Worm (Caenorhabditis elegans) whole organism, young adult: ENCODE measurements around the gene mtpn-1.

Source experiments
- B0261.1 ChIP-seq: sonication (generic microtip); optimal IDR thresholded peaks from 2 replicates; lab custom pipeline; 2016; ENCODE audit warnings: mild to moderate bottlenecking, missing genetic modification characterization, moderate library complexity, missing compliant biosample characterization
- B0336.3 ChIP-seq: fragments of 200-800 bp; sonication (Bioruptor generic); IDR thresholded peaks from 2 replicates; pipeline ENCODE4 v1.3.6; 2022; ENCODE audit warnings: missing genetic modification characterization, missing compliant biosample characterization
- C06A6.2 ChIP-seq: fragments of 200-800 bp; sonication (Bioruptor generic); conservative IDR thresholded peaks from 2 replicates; pipeline ENCODE4 v1.3.6; 2022; ENCODE audit warnings: missing genetic modification characterization, missing compliant biosample characterization
- F22D6.2 ChIP-seq: sonication (generic microtip); optimal IDR thresholded peaks from 2 replicates; lab custom pipeline; 2016; ENCODE audit warnings: mild to moderate bottlenecking, missing genetic modification characterization, missing compliant biosample characterization
- F33H1.4 ChIP-seq: fragments of 200-800 bp; sonication (Bioruptor generic); IDR thresholded peaks from 2 replicates; pipeline ENCODE4 v1.3.6; 2022; ENCODE audit warnings: missing genetic modification reagents, missing genetic modification characterization, missing compliant biosample characterization
- F37B4.10 ChIP-seq: fragments of 200-800 bp; sonication (Bioruptor generic); IDR thresholded peaks from 2 replicates; pipeline ENCODE4 v1.3.6; 2022; ENCODE audit warnings: missing genetic modification characterization, missing compliant biosample characterization
- F39B2.1 ChIP-seq: fragments of 200-800 bp; sonication (Bioruptor generic); IDR thresholded peaks from 2 replicates; pipeline ENCODE4 v1.3.6; 2022; ENCODE audit warnings: missing genetic modification reagents, missing genetic modification characterization, missing compliant biosample characterization
- F55B11.4 ChIP-seq: sonication (generic microtip); optimal IDR thresholded peaks from 2 replicates; lab custom pipeline; 2016; ENCODE audit warnings: missing compliant biosample characterization, missing genetic modification characterization, borderline replicate concordance; ENCODE audit not compliant: insufficient read depth
- K11D2.4 ChIP-seq: fragments of 200-800 bp; sonication (Bioruptor generic); IDR thresholded peaks from 2 replicates; pipeline ENCODE4 v1.3.6; 2022; ENCODE audit warnings: missing genetic modification reagents, missing genetic modification characterization, missing compliant biosample characterization
- K12H6.12 ChIP-seq: fragments of 200-800 bp; sonication (Bioruptor generic); optimal IDR thresholded peaks from 2 replicates; lab custom pipeline; 2018; ENCODE audit warnings: mild to moderate bottlenecking, missing genetic modification characterization, missing compliant biosample characterization
- T07F8.4 ChIP-seq: sonication (generic microtip); optimal IDR thresholded peaks from 2 replicates; lab custom pipeline; 2016; ENCODE audit warnings: mild to moderate bottlenecking, missing genetic modification characterization, moderate library complexity, missing compliant biosample characterization
- ZK185.1 ChIP-seq: sonication (generic microtip); optimal IDR thresholded peaks from 2 replicates; lab custom pipeline; 2016; ENCODE audit warnings: mild to moderate bottlenecking, missing genetic modification characterization, missing compliant biosample characterization; ENCODE audit not compliant: poor library complexity, severe bottlenecking
- attf-5 ChIP-seq: fragments of 200-800 bp; sonication (Bioruptor generic); optimal IDR thresholded peaks from 2 replicates; lab custom pipeline; 2018; ENCODE audit warnings: mild to moderate bottlenecking, missing genetic modification characterization, missing compliant biosample characterization
- ceh-40 ChIP-seq: fragments of 200-800 bp; sonication (Bioruptor generic); IDR thresholded peaks from 2 replicates; pipeline ENCODE4 v1.3.6; 2022; ENCODE audit warnings: missing genetic modification characterization, missing compliant biosample characterization
- ceh-79 ChIP-seq: sonication (generic microtip); optimal IDR thresholded peaks from 2 replicates; lab custom pipeline; 2017; ENCODE audit warnings: mild to moderate bottlenecking, missing genetic modification characterization, missing compliant biosample characterization
- ceh-91 ChIP-seq: fragments of 200-800 bp; sonication (Bioruptor generic); IDR thresholded peaks from 2 replicates; pipeline ENCODE4 v1.3.6; 2022; ENCODE audit warnings: missing genetic modification reagents, missing genetic modification characterization, missing compliant biosample characterization
- dox-1 ChIP-seq: fragments of 200-800 bp; sonication (Bioruptor generic); IDR thresholded peaks from 2 replicates; pipeline ENCODE4 v1.3.6; 2022; ENCODE audit warnings: missing genetic modification reagents, missing genetic modification characterization, missing compliant biosample characterization
- dpff-1 ChIP-seq: sonication (generic microtip); optimal IDR thresholded peaks from 2 replicates; lab custom pipeline; 2017; ENCODE audit warnings: mild to moderate bottlenecking, missing genetic modification characterization, missing compliant biosample characterization
- efl-1 ChIP-seq: fragments of 150-350 bp; optimal IDR thresholded peaks from 2 replicates; lab custom pipeline; 2014; ENCODE audit warnings: missing biosample characterization, missing genetic modification reagents, missing genetic modification characterization
- egl-44 ChIP-seq: fragments of 200-800 bp; sonication (Bioruptor generic); IDR thresholded peaks from 2 replicates; pipeline ENCODE4 v1.3.6; 2022; ENCODE audit warnings: missing genetic modification reagents, missing genetic modification characterization, missing compliant biosample characterization
- gei-17 ChIP-seq: fragments of 200-800 bp; sonication (Bioruptor generic); optimal IDR thresholded peaks from 2 replicates; lab custom pipeline; 2018; ENCODE audit warnings: mild to moderate bottlenecking, missing genetic modification characterization, missing compliant biosample characterization
- him-1 ChIP-seq: sonication (generic microtip); optimal IDR thresholded peaks from 2 replicates; lab custom pipeline; 2016; ENCODE audit warnings: missing genotype, missing genetic modification reagents, missing genetic modification characterization, missing compliant biosample characterization
- hlh-12 ChIP-seq: sonication (generic microtip); optimal IDR thresholded peaks from 2 replicates; lab custom pipeline; 2016; ENCODE audit warnings: missing genetic modification characterization, missing compliant biosample characterization
- hlh-26 ChIP-seq: fragments of 200-800 bp; sonication (Bioruptor generic); conservative IDR thresholded peaks from 2 replicates; pipeline ENCODE4 v1.3.6; 2022; ENCODE audit warnings: missing genetic modification reagents, missing genetic modification characterization, missing compliant biosample characterization
- hmg-1.2 ChIP-seq: fragments of 200-800 bp; sonication (Bioruptor generic); IDR thresholded peaks from 2 replicates; pipeline ENCODE4 v1.3.6; 2022; ENCODE audit warnings: missing genetic modification reagents, missing genetic modification characterization, missing compliant biosample characterization
- hmg-20 ChIP-seq: fragments of 200-800 bp; sonication (Bioruptor generic); IDR thresholded peaks from 2 replicates; pipeline ENCODE4 v1.3.6; 2022; ENCODE audit warnings: missing genetic modification reagents, missing genetic modification characterization, missing compliant biosample characterization
- lin-26 ChIP-seq: fragments of 200-800 bp; sonication (Bioruptor generic); IDR thresholded peaks from 2 replicates; pipeline ENCODE4 v1.3.6; 2022; ENCODE audit warnings: missing genetic modification reagents, missing genetic modification characterization, missing compliant biosample characterization
- lin-40 ChIP-seq: sonication (generic microtip); optimal IDR thresholded peaks from 2 replicates; lab custom pipeline; 2016; ENCODE audit warnings: missing genetic modification characterization, mild to moderate bottlenecking, missing compliant biosample characterization, missing genotype, missing genetic modification reagents
- lin-54 ChIP-seq: fragments of 200-800 bp; sonication (Bioruptor generic); optimal IDR thresholded peaks from 2 replicates; lab custom pipeline; 2018; ENCODE audit warnings: mild to moderate bottlenecking, missing genetic modification characterization, missing compliant biosample characterization
- madf-6 ChIP-seq: fragments of 200-800 bp; sonication (Bioruptor generic); IDR thresholded peaks from 2 replicates; pipeline ENCODE4 v1.3.6; 2022; ENCODE audit warnings: missing genetic modification reagents, missing genetic modification characterization, missing compliant biosample characterization
- mes-4 ChIP-seq: sonication (generic microtip); optimal IDR thresholded peaks from 2 replicates; lab custom pipeline; 2016; ENCODE audit warnings: missing genotype, missing genetic modification characterization, missing compliant biosample characterization
- nfya-1 ChIP-seq: sonication (generic microtip); optimal IDR thresholded peaks from 2 replicates; lab custom pipeline; 2017; ENCODE audit warnings: antibody characterized with exemption, missing compliant biosample characterization, missing genetic modification characterization, borderline replicate concordance; ENCODE audit not compliant: insufficient read depth
- nfyb-1 ChIP-seq: fragments of 200-800 bp; sonication (Bioruptor generic); IDR thresholded peaks from 2 replicates; pipeline ENCODE4 v1.3.6; 2022; ENCODE audit warnings: missing genetic modification reagents, missing genetic modification characterization, missing compliant biosample characterization
- nhr-80 ChIP-seq: sonication (generic microtip); optimal IDR thresholded peaks from 2 replicates; lab custom pipeline; 2016; ENCODE audit warnings: missing genetic modification characterization, missing compliant biosample characterization
- sea-2 ChIP-seq: fragments of 200-800 bp; sonication (Bioruptor generic); IDR thresholded peaks from 2 replicates; pipeline ENCODE4 v1.3.6; 2022; ENCODE audit warnings: missing genetic modification characterization, missing compliant biosample characterization
- snpc-1.1 ChIP-seq: sonication (generic microtip); optimal IDR thresholded peaks from 2 replicates; lab custom pipeline; 2017; ENCODE audit warnings: missing genetic modification characterization, mild to moderate bottlenecking, missing compliant biosample characterization, antibody characterized with exemption, moderate library complexity, missing genotype, missing genetic modification reagents; ENCODE audit not compliant: insufficient read depth
- snpc-3.4 ChIP-seq: sonication (generic microtip); optimal IDR thresholded peaks from 2 replicates; lab custom pipeline; 2017; ENCODE audit warnings: missing genetic modification characterization, mild to moderate bottlenecking, missing compliant biosample characterization, antibody characterized with exemption, moderate library complexity, missing genotype, missing genetic modification reagents
- snpc-4 ChIP-seq, 5 experiments: fragments of 150-350 bp in 1 of 5; sonication (generic microtip) in 4 of 5; optimal IDR thresholded peaks; 2 replicates each; lab custom pipeline; 2014 to 2018; ENCODE audit warnings: missing genetic modification characterization in 5 of 5, missing biosample characterization in 3 of 5, antibody characterized with exemption in 2 of 5, mild to moderate bottlenecking in 2 of 5, missing compliant biosample characterization in 2 of 5, missing genotype in 2 of 5, moderate library complexity in 2 of 5, missing genetic modification reagents in 1 of 5
- somi-1 ChIP-seq: fragments of 200-800 bp; sonication (Bioruptor generic); optimal IDR thresholded peaks from 2 replicates; lab custom pipeline; 2018; ENCODE audit warnings: mild to moderate bottlenecking, missing genetic modification characterization, missing compliant biosample characterization
- zfh-2 ChIP-seq: fragments of 200-800 bp; sonication (Bioruptor generic); conservative IDR thresholded peaks from 2 replicates; pipeline ENCODE4 v1.3.6; 2022; ENCODE audit warnings: missing genetic modification reagents, missing genetic modification characterization, missing compliant biosample characterization
- ztf-6 ChIP-seq: fragments of 200-800 bp; sonication (Bioruptor generic); IDR thresholded peaks from 2 replicates; pipeline ENCODE4 v1.3.6; 2022; ENCODE audit warnings: missing genetic modification reagents, missing genetic modification characterization, missing compliant biosample characterization

Gene mtpn-1

DNA sequence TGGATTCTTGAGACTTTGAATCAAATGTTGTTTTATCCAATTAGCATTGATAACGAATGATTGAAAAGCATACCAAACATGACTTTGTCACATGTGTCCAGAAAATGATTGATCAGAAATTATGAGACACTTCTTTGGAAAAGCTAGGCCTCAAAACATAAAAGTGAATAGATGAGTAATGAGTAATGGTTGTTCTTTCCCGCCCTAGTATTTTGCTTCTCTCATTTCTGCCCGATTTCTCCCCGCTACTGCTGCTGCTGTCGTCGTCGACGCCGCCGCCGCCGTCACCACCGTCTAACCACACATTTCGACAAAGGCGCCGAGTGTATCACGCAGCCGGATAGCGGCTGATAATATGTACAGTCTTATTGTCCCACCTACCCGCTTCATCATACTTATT, 21.8 kb upstream of the mtpn-1 start, which contains the start of gene F47G3.1:
Gene F47G3.1, plus strand, starts transcription at position 301 of the 400 bp plus-strand sequence.
- TF ChIP-seq zfh-2 (peak; percentile 45; the same call in 1 of the 2 replicates), ceh-79 (tag; lab: Kevin White, UChicago) (no peak)

DNA sequence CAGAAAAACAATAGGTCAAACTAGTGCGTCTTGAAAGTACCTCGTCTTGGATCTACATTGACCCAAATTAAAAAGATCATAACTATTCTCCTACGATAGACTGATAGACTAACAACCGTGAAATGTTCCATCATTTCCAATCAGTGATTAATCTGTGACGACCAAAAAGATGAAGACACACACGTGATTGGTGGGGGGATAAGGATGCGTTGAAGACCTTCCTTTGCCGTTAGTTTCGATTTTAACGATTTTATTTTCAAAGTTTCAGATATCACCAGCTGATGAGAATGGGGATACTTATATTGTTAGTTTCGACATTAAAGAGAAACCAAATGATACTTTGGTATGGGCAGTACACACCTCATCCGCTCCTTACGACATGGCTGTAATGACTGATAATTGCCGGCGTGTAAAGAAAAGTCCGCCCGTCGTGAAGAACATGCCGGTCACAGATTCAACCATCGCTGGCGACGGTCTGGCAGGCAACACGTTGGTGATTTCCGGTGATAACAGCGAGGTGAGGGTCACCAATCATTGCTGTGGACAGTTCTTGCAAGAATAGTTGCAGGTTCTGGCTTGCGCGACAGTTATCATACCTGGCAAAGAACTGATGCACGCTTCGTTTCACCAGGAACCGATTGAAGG, 20.2 kb upstream of the mtpn-1 start:
- 0 out of 2 replicates have a peak, but pooled peaks have one; percentile 15 for TF ChIP-seq nfyb-1
- no peak for TF ChIP-seq him-1
- TF ChIP-seq F55B11.4 (tag; lab: Kevin White, UChicago), result no peak
- TF ChIP-seq snpc-3.4 (tag; lab: Kevin White, UChicago), result no peak

DNA sequence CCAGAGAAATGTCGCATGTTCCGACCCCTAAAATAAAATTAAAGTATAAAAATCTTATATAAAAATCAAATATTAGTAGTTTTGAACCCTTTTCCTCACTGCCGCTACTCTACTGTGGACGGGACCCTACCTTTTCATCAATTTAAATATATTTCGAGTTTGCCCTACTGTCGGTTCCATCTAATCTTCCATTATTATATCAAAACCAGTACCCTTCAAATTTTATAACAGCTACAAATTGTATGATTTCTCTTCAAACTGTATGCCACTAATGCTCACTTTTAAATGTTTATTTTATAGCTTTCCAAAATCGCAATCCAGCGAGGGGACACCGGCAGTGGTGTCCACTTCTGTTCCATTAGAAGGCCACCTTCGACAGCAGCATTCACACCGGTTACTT, 12.3 kb upstream of the mtpn-1 start, which contains the start of gene C43H6.6:
Gene C43H6.6, plus strand, starts transcription at position 301 of the 400 bp plus-strand sequence.
- TF ChIP-seq ceh-91 (GFP tag; lab: Robert Waterston, UW), result no peak
- TF ChIP-seq F33H1.4, result no peak
- TF ChIP-seq lin-26 (GFP tag; lab: Robert Waterston, UW), result no peak
- TF ChIP-seq mes-4 (tag; lab: Kevin White, UChicago), result no peak
- no peak for TF ChIP-seq hlh-12
- no peak for TF ChIP-seq hmg-1.2 (GFP tag; lab: Robert Waterston, UW)
- no peak for TF ChIP-seq somi-1 (GFP tag; lab: Kevin White, UChicago)

DNA sequence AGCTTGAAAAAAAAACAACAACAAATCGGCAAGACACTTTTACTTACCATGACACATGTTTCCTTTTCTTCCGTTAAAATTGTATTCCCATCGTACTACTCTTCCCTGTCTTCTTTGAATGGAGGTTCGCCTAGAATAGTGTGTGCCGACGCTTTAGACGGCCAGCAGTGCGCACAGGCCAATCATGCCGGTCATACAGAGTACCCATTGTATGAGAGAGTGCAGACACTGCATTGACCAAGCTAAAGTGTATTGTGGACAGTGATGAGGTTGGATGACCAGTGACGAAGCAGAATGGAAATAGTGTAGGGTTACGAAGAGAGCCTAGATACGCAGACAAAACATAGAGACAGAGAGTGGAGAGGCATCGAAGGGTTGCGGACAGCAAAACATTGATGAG, 5.4 kb upstream of the mtpn-1 start, which contains the start of gene dhhc-9:
Gene dhhc-9, minus strand, starts transcription at position 154 of the 400 bp plus-strand sequence.
- TF ChIP-seq gei-17 (GFP tag; lab: Kevin White, UChicago) (peak; percentile 52), ZK185.1 (tag; lab: Kevin White, UChicago) (peak; percentile 33), F55B11.4 (tag; lab: Kevin White, UChicago) (no peak), efl-1 (GFP tag; lab: Kevin White, UChicago) (no peak), B0336.3 (GFP tag; lab: Robert Waterston, UW) (no peak), lin-40 (peak; percentile 66), F37B4.10 (GFP tag; lab: Robert Waterston, UW) (no peak), snpc-4 (GFP tag; optimal IDR thresholded peaks at IDR 0.05; lab: Kevin White, UChicago) (no peak), snpc-4 (tag; optimal IDR thresholded peaks at IDR 0.05; lab: Kevin White, UChicago) (peak in 1 of 4 experiments; percentile 7), B0261.1 (tag; lab: Kevin White, UChicago) (no peak), dox-1 (0 out of 2 replicates have a peak, but pooled peaks have one; percentile 62), hmg-1.2 (GFP tag; lab: Robert Waterston, UW) (peak; percentile 97), F22D6.2 (no peak), nhr-80 (peak; percentile 52), F39B2.1 (GFP tag; lab: Robert Waterston, UW) (no peak), egl-44 (0 out of 2 replicates have a peak, but pooled peaks have one; percentile 35), ceh-40 (GFP tag; lab: Robert Waterston, UW) (no peak), dpff-1 (no peak), snpc-3.4 (tag; lab: Kevin White, UChicago) (no peak), lin-54 (GFP tag; lab: Kevin White, UChicago) (no peak), T07F8.4 (tag; lab: Kevin White, UChicago) (no peak), nfya-1 (tag; lab: Kevin White, UChicago) (no peak), K12H6.12 (tag; lab: Kevin White, UChicago) (peak; percentile 27), sea-2 (GFP tag; lab: Robert Waterston, UW) (no peak), snpc-1.1 (tag; lab: Kevin White, UChicago) (no peak), ztf-6 (no peak), K11D2.4 (GFP tag; lab: Robert Waterston, UW) (0 out of 2 replicates have a peak, but pooled peaks have one; percentile 40), hlh-26 (GFP tag; lab: Robert Waterston, UW) (no peak), attf-5 (no peak), hmg-20 (GFP tag; lab: Robert Waterston, UW) (peak; percentile 24; the same call in 1 of the 2 replicates), C06A6.2 (GFP tag; lab: Robert Waterston, UW) (peak; percentile 19; the same call in 1 of the 2 replicates), madf-6 (0 out of 2 replicates have a peak, but pooled peaks have one; percentile 11)
